Fruit fly (Drosophila melanogaster): ENCODE measurements around the gene CG7148.
A peak's percentile ranks its signal among the peaks of the same experiment; 100 is the strongest.

The CG7148 gene

dm6 chr3L:21842286-21842685 lies 10.2 kb upstream of the CG7148 start, which contains the start of gene CG14563:
Gene CG14563, minus strand, starts transcription at chr3L:21842386.
- TF ChIP-seq sv (GFP tag; optimal IDR thresholded peaks at IDR 0.05) (no peak), Sp1 (GFP tag; optimal IDR thresholded peaks at IDR 0.05) (no peak), Hr78 (GFP tag; optimal IDR thresholded peaks at IDR 0.05) (no peak), Jra (GFP tag; optimal IDR thresholded peaks at IDR 0.05) (no peak), dmrt93B (GFP tag; optimal IDR thresholded peaks at IDR 0.05) (no peak)

- TF ChIP-seq Hr83 (GFP tag; optimal IDR thresholded peaks at IDR 0.05; ENCODE audit: poor library complexity, severe bottlenecking) (peak; percentile 70), Vsx2 (GFP tag; optimal IDR thresholded peaks at IDR 0.05; ENCODE audit: partially characterized antibody) (peak; percentile 0), Hr78 (GFP tag; optimal IDR thresholded peaks at IDR 0.05) (no peak), brk (GFP tag; optimal IDR thresholded peaks at IDR 0.05) (no peak), rgr (GFP tag; optimal IDR thresholded peaks at IDR 0.05) (peak; percentile 55), foxo (GFP tag; optimal IDR thresholded peaks at IDR 0.05) (peak in 1 of 2 experiments; percentile 29), ey (GFP tag; optimal IDR thresholded peaks at IDR 0.05) (peak; percentile 13), dmrt93B (GFP tag; optimal IDR thresholded peaks at IDR 0.05) (no peak), Hnf4 (GFP tag; optimal IDR thresholded peaks at IDR 0.05) (peak; percentile 52), h (GFP tag; optimal IDR thresholded peaks at IDR 0.05) (peak; percentile 33)
Observed at dm6 chr3L:21841079-21841478, 9.0 kb upstream of the CG7148 start, which contains the start of gene P5CDh1. Gene P5CDh1, minus strand, starts transcription at chr3L:21841356.

- TF ChIP-seq lola (GFP tag; optimal IDR thresholded peaks at IDR 0.05) (no peak), usp (GFP tag; optimal IDR thresholded peaks at IDR 0.05) (no peak), OdsH (GFP tag; optimal IDR thresholded peaks at IDR 0.05) (no peak), ey (GFP tag; optimal IDR thresholded peaks at IDR 0.05) (no peak), Hr83 (GFP tag; optimal IDR thresholded peaks at IDR 0.05; ENCODE audit: poor library complexity, severe bottlenecking) (no peak), Mio (GFP tag; optimal IDR thresholded peaks at IDR 0.05) (no peak), HLH106 (tag; optimal IDR thresholded peaks at IDR 0.05) (no peak), brk (GFP tag; optimal IDR thresholded peaks at IDR 0.05) (no peak), sv (GFP tag; optimal IDR thresholded peaks at IDR 0.05) (no peak)
Observed at dm6 chr3L:21840642-21840987, 8.6 kb upstream of the CG7148 start.

- TF ChIP-seq dmrt93B (GFP tag; optimal IDR thresholded peaks at IDR 0.05), result peak; percentile 92
- no peak for TF ChIP-seq pan (optimal IDR thresholded peaks at IDR 0.05)
- TF ChIP-seq HLH106 (tag; optimal IDR thresholded peaks at IDR 0.05), result peak; percentile 92
- TF ChIP-seq h (GFP tag; optimal IDR thresholded peaks at IDR 0.05), result peak; percentile 96
- no peak for TF ChIP-seq Vsx2 (GFP tag; optimal IDR thresholded peaks at IDR 0.05; ENCODE audit: partially characterized antibody)
- peak; percentile 86 for TF ChIP-seq psq (GFP tag; optimal IDR thresholded peaks at IDR 0.05)
- peak; percentile 91 for TF ChIP-seq rgr (GFP tag; optimal IDR thresholded peaks at IDR 0.05)
- TF ChIP-seq Hr83 (GFP tag; optimal IDR thresholded peaks at IDR 0.05; ENCODE audit: poor library complexity, severe bottlenecking), result peak; percentile 47
- TF ChIP-seq brk (GFP tag; optimal IDR thresholded peaks at IDR 0.05), result peak; percentile 78
- peak; percentile 98 for TF ChIP-seq woc (GFP tag; optimal IDR thresholded peaks at IDR 0.05)
- TF ChIP-seq CG9705 (GFP tag; optimal IDR thresholded peaks at IDR 0.05), result peak; percentile 80
- TF ChIP-seq sage (GFP tag; optimal IDR thresholded peaks at IDR 0.05), result peak; percentile 91
- peak; percentile 79 for TF ChIP-seq dsf (GFP tag; optimal IDR thresholded peaks at IDR 0.05; ENCODE audit: borderline replicate concordance)
- TF ChIP-seq N (GFP tag; optimal IDR thresholded peaks at IDR 0.05), result no peak
- TF ChIP-seq Mio (GFP tag; optimal IDR thresholded peaks at IDR 0.05), result peak; percentile 54
- peak; percentile 52 for TF ChIP-seq Jra (GFP tag; optimal IDR thresholded peaks at IDR 0.05)
- TF ChIP-seq Dfd (GFP tag; optimal IDR thresholded peaks at IDR 0.05), result no peak
- TF ChIP-seq Dif (GFP tag; optimal IDR thresholded peaks at IDR 0.05; ENCODE audit: partially characterized antibody), result peak; percentile 23
- TF ChIP-seq CG32264 (GFP tag; optimal IDR thresholded peaks at IDR 0.05), result peak; percentile 89
- peak; percentile 87 for TF ChIP-seq Hnf4 (GFP tag; optimal IDR thresholded peaks at IDR 0.05)
- peak; percentile 91 for TF ChIP-seq OdsH (GFP tag; optimal IDR thresholded peaks at IDR 0.05)
- no peak for TF ChIP-seq Myc (optimal IDR thresholded peaks at IDR 0.05)
- no peak for TF ChIP-seq jim (GFP tag; optimal IDR thresholded peaks at IDR 0.05)
- TF ChIP-seq sv (GFP tag; optimal IDR thresholded peaks at IDR 0.05), result peak; percentile 92
- no peak for TF ChIP-seq tai (GFP tag; optimal IDR thresholded peaks at IDR 0.05)
- peak; percentile 86 to 96 for TF ChIP-seq foxo (GFP tag; optimal IDR thresholded peaks at IDR 0.05)
- no peak for TF ChIP-seq Abd-B (GFP tag; optimal IDR thresholded peaks at IDR 0.05)
- TF ChIP-seq ey (GFP tag; optimal IDR thresholded peaks at IDR 0.05), result peak; percentile 94
- TF ChIP-seq Sp1 (GFP tag; optimal IDR thresholded peaks at IDR 0.05), result peak; percentile 95
- no peak for TF ChIP-seq usp (GFP tag; optimal IDR thresholded peaks at IDR 0.05)
- TF ChIP-seq Hr78 (GFP tag; optimal IDR thresholded peaks at IDR 0.05), result no peak
- TF ChIP-seq GATAd (GFP tag; optimal IDR thresholded peaks at IDR 0.05), result peak; percentile 33
- no peak for TF ChIP-seq lola (GFP tag; optimal IDR thresholded peaks at IDR 0.05)
- peak; percentile 80 for TF ChIP-seq Rel (GFP tag; optimal IDR thresholded peaks at IDR 0.05)
- TF ChIP-seq Rel (tag; optimal IDR thresholded peaks at IDR 0.05), result peak; percentile 55
- no peak for TF ChIP-seq dl (GFP tag; optimal IDR thresholded peaks at IDR 0.05; ENCODE audit: insufficient read depth in 1 of 2, partially characterized antibody in 2 of 2)
- TF ChIP-seq br (GFP tag; optimal IDR thresholded peaks at IDR 0.05), result peak; percentile 97
- peak; percentile 97 for TF ChIP-seq fru (GFP tag; optimal IDR thresholded peaks at IDR 0.05)
- no peak for TF ChIP-seq CrebA (GFP tag; optimal IDR thresholded peaks at IDR 0.05; ENCODE audit: borderline replicate concordance)
Observed at dm6 chr3L:21839720-21840641, 7.9 kb upstream of the CG7148 start.
